Fruit fly (Drosophila melanogaster): ENCODE measurements around the gene CG6055.

dm6 chr2L:7452093-7452492 lies 14.2 kb upstream of the CG6055 start:
- TF ChIP-seq Clk (GFP tag; optimal IDR thresholded peaks at IDR 0.05), result no peak
- no peak for TF ChIP-seq ovo (GFP tag; optimal IDR thresholded peaks at IDR 0.05)
- TF ChIP-seq CG1620 (GFP tag; optimal IDR thresholded peaks at IDR 0.05), result no peak
- TF ChIP-seq CG7101 (tag; optimal IDR thresholded peaks at IDR 0.05), result no peak
- TF ChIP-seq CG33017 (tag; optimal IDR thresholded peaks at IDR 0.05), result no peak
- no peak for TF ChIP-seq kay (GFP tag; ENCODE audit: borderline replicate concordance)
- no peak for TF ChIP-seq CG14711 (tag; optimal IDR thresholded peaks at IDR 0.05)
- no peak for TF ChIP-seq tj (GFP tag; optimal IDR thresholded peaks at IDR 0.05)
- no peak for TF ChIP-seq cic (GFP tag; optimal IDR thresholded peaks at IDR 0.05)
- no peak for TF ChIP-seq CG5204 (GFP tag; optimal IDR thresholded peaks at IDR 0.05)
- no peak for TF ChIP-seq CG11617 (GFP tag; optimal IDR thresholded peaks at IDR 0.05)
- TF ChIP-seq bab1 (GFP tag; optimal IDR thresholded peaks at IDR 0.05), result no peak
- no peak for TF ChIP-seq CG12768 (GFP tag; optimal IDR thresholded peaks at IDR 0.05)
